Worm (Caenorhabditis elegans) whole organism, midembryonic: ENCODE measurements around the gene fbxa-56.

Experiments used
- T22C8.4 ChIP-seq: fragments of 200-800 bp; sonication (Bioruptor generic); IDR thresholded peaks from 2 replicates; pipeline ENCODE4 v1.3.6; 2022; ENCODE audit warnings: missing genetic modification characterization, missing compliant biosample characterization
- flt-1 ChIP-seq: fragments of 200-800 bp; sonication (Bioruptor generic); IDR thresholded peaks from 2 replicates; pipeline ENCODE4 v1.3.6; 2022; ENCODE audit warnings: missing genetic modification characterization, missing compliant biosample characterization
- klf-2 ChIP-seq: fragments of 200-800 bp; sonication (Bioruptor generic); conservative IDR thresholded peaks from 2 replicates; pipeline ENCODE4 v1.3.6; 2022; ENCODE audit warnings: missing genetic modification reagents, missing genetic modification characterization, missing compliant biosample characterization
- ref-1 ChIP-seq: fragments of 200-800 bp; sonication (Bioruptor generic); conservative IDR thresholded peaks from 2 replicates; pipeline ENCODE4 v1.3.6; 2022; ENCODE audit warnings: missing genetic modification reagents, missing genetic modification characterization, missing compliant biosample characterization
- tab-1 ChIP-seq: fragments of 200-800 bp; sonication (Bioruptor generic); IDR thresholded peaks from 2 replicates; pipeline ENCODE4 v1.3.6; 2022; ENCODE audit warnings: missing genetic modification characterization, missing compliant biosample characterization
- ztf-23 ChIP-seq: fragments of 200-800 bp; sonication (Bioruptor generic); IDR thresholded peaks from 2 replicates; pipeline ENCODE4 v1.3.6; 2022; ENCODE audit warnings: missing genetic modification reagents, missing genetic modification characterization, missing compliant biosample characterization
- ztf-29 ChIP-seq: fragments of 200-800 bp; sonication (Bioruptor generic); IDR thresholded peaks from 2 replicates; pipeline ENCODE4 v1.3.6; 2022; ENCODE audit warnings: missing genetic modification reagents, missing genetic modification characterization, missing compliant biosample characterization

DNA sequence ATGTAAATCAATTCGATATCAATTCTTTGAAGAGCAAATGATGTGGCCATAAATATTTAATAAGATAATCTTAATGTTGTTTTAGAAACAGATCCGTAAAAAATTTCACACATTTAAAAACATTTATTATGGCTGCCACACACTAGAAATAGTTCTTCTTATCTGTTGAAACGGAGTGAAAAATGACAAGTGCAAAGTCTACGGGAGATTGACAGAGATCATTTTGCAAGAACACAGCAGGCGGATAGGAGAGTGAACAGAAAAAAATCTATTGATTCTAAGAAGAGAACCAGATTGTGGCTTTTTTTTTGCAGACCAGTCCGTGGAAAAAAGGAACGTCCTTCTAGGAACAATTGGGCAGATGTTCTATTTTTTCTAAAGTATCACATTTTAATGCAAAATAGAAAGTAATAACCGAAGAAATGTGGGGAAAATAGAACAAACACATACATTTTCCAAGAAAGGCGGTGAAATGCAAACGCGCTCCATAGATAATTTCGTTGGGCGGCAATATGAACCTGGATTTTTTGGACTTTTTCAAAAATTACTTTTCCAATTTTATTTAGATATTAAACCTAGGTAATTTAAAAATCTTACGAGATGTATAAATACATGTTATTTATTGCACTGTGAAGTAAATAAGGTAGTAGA is 36.1 kb downstream of the fbxa-56 start:
- TF ChIP-seq klf-2 (GFP tag; lab: Robert Waterston, UW) (no peak), flt-1 (GFP tag; lab: Robert Waterston, UW) (no peak), ztf-23 (GFP tag; lab: Robert Waterston, UW) (no peak), T22C8.4 (no peak), ztf-29 (GFP tag; lab: Robert Waterston, UW) (no peak), ref-1 (GFP tag; lab: Robert Waterston, UW) (no peak), tab-1 (GFP tag; lab: Robert Waterston, UW) (no peak)
